Fruit fly (Drosophila melanogaster) whole organism, pupa: ENCODE results near the gene Or9a.

Experiments
- CG13204 ChIP-seq: fragments of 200-800 bp; sonication (Bioruptor generic); optimal IDR thresholded peaks from 2 replicates; lab custom pipeline; 2018; ENCODE audit warnings: missing biosample characterization, mild to moderate bottlenecking, missing genetic modification characterization, moderate library complexity
- CG15710 ChIP-seq: fragments of 200-800 bp; sonication (Bioruptor generic); optimal IDR thresholded peaks from 2 replicates; lab custom pipeline; 2018; ENCODE audit warnings: missing biosample characterization, mild to moderate bottlenecking, missing genetic modification characterization, moderate library complexity
- CG32121 ChIP-seq: fragments of 200-800 bp; sonication (Bioruptor generic); IDR thresholded peaks from 2 replicates; pipeline ENCODE4 v1.3.6; 2022; ENCODE audit warnings: missing biosample characterization, missing genetic modification characterization
- CG34367 ChIP-seq: fragments of 200-800 bp; sonication (Bioruptor generic); optimal IDR thresholded peaks from 2 replicates; lab custom pipeline; 2018; ENCODE audit warnings: missing biosample characterization, mild to moderate bottlenecking, missing genetic modification characterization
- CG9948 ChIP-seq: fragments of 200-800 bp; sonication (Bioruptor generic); optimal IDR thresholded peaks from 2 replicates; lab custom pipeline; 2018; ENCODE audit warnings: missing biosample characterization, mild to moderate bottlenecking, missing genetic modification characterization, moderate library complexity
- D1 ChIP-seq: fragments of 200-800 bp; sonication (Bioruptor generic); optimal IDR thresholded peaks from 2 replicates; lab custom pipeline; 2018; ENCODE audit warnings: missing biosample characterization, mild to moderate bottlenecking, missing genetic modification characterization, moderate library complexity
- EcR ChIP-seq: fragments of 200-800 bp; sonication (Bioruptor generic); optimal IDR thresholded peaks from 3 replicates; lab custom pipeline; 2019; ENCODE audit warnings: missing biosample characterization, missing genetic modification characterization, mild to moderate bottlenecking, moderate library complexity, missing genetic modification reagents
- Pif1B ChIP-seq: fragments of 200-800 bp; sonication (Bioruptor generic); optimal IDR thresholded peaks from 3 replicates; lab custom pipeline; 2016; ENCODE audit warnings: missing biosample characterization, missing genetic modification characterization
- Snoo ChIP-seq: fragments of 200-800 bp; sonication (Bioruptor generic); optimal IDR thresholded peaks from 3 replicates; lab custom pipeline; 2017; ENCODE audit warnings: missing biosample characterization, mild to moderate bottlenecking, missing genetic modification characterization, inconsistent platforms
- fd96Ca ChIP-seq: fragments of 200-800 bp; sonication (Bioruptor generic); IDR thresholded peaks from 3 replicates; pipeline ENCODE4 v1.3.6; 2022; ENCODE audit warnings: missing biosample characterization, missing genetic modification characterization
- rn ChIP-seq: fragments of 200-800 bp; sonication (Bioruptor generic); IDR thresholded peaks from 2 replicates; pipeline ENCODE4 v1.3.6; 2022; ENCODE audit warnings: missing biosample characterization, missing genetic modification characterization

DNA sequence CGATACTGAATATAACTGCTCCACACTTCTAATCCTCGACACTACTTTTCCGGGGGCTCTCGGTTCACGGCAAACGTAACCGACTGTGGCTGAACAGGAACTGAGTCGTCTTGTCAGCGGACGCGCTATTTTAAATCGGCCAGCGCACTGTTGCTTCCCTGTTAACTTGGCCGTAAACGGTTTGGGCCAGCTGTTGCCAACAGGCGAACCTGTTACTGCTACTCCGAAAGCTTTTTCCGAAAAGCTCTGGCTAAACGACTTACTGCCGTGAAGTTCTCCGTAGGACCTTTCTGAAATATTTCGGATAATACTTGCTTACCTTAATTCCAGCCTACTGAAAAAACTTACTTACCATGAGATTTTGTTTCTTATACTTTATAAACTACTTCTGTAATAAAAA, 4.7 kb downstream of the Or9a start, which contains the start of gene CG32683:
- TF ChIP-seq CG13204, result no peak
- no peak for TF ChIP-seq D1 (tag; lab: Kevin White, UChicago)
- no peak for TF ChIP-seq Snoo (tag; lab: Kevin White, UChicago)
- TF ChIP-seq fd96Ca (GFP tag; lab: Robert Waterston, UW), result no peak
- no peak for TF ChIP-seq Pif1B (GFP tag; lab: Kevin White, UChicago)
- no peak for TF ChIP-seq CG15710 (tag; lab: Kevin White, UChicago)
- TF ChIP-seq CG9948 (tag; lab: Kevin White, UChicago), result no peak
- no peak for TF ChIP-seq CG32121 (GFP tag; lab: Robert Waterston, UW)
- no peak for TF ChIP-seq EcR
- no peak for TF ChIP-seq CG34367 (tag; lab: Kevin White, UChicago)
- no peak for TF ChIP-seq rn (GFP tag; lab: Robert Waterston, UW)
